Fruit fly (Drosophila melanogaster) whole organism, embryonic: ENCODE measurements around the gene Dph3.

Experiments
- CG10267 ChIP-seq: fragments of 200-800 bp; sonication (Bioruptor generic); optimal IDR thresholded peaks from 2 replicates; lab custom pipeline; 2018; ENCODE audit warnings: missing biosample characterization, mild to moderate bottlenecking, missing genetic modification characterization, moderate library complexity
- CG10431 ChIP-seq: fragments of 200-800 bp; sonication (Bioruptor generic); optimal IDR thresholded peaks from 3 replicates; lab custom pipeline; 2018; ENCODE audit warnings: missing biosample characterization, mild to moderate bottlenecking, missing genetic modification characterization
- CG1233 ChIP-seq: fragments of 200-800 bp; sonication (Bioruptor generic); optimal IDR thresholded peaks from 4 replicates; lab custom pipeline; 2018; ENCODE audit warnings: missing biosample characterization, mild to moderate bottlenecking, missing genetic modification characterization
- CG12391 ChIP-seq: fragments of 200-800 bp; sonication (Bioruptor generic); optimal IDR thresholded peaks from 3 replicates; lab custom pipeline; 2018; ENCODE audit warnings: missing biosample characterization, mild to moderate bottlenecking, missing genetic modification characterization, moderate library complexity
- CG13296 ChIP-seq: fragments of 200-800 bp; sonication (Bioruptor generic); optimal IDR thresholded peaks from 3 replicates; lab custom pipeline; 2018; ENCODE audit warnings: missing biosample characterization, mild to moderate bottlenecking, missing genetic modification characterization
- CG14441 ChIP-seq: fragments of 200-800 bp; sonication (Bioruptor generic); IDR thresholded peaks from 2 replicates; pipeline ENCODE4 v1.3.6; 2022; ENCODE audit warnings: missing biosample characterization, missing genetic modification characterization
- CG14667 ChIP-seq: fragments of 200-800 bp; sonication (Bioruptor generic); IDR thresholded peaks from 2 replicates; pipeline ENCODE4 v1.3.6; 2022; ENCODE audit warnings: missing biosample characterization, missing genetic modification characterization
- CG1602 ChIP-seq: fragments of 200-800 bp; sonication (Bioruptor generic); optimal IDR thresholded peaks from 3 replicates; lab custom pipeline; 2016; ENCODE audit warnings: missing biosample characterization, missing genetic modification characterization
- CG17385 ChIP-seq: fragments of 200-800 bp; sonication (Bioruptor generic); optimal IDR thresholded peaks from 3 replicates; lab custom pipeline; 2018; ENCODE audit warnings: missing biosample characterization, mild to moderate bottlenecking, missing genetic modification characterization
- CG17568 ChIP-seq: fragments of 200-800 bp; sonication (Bioruptor generic); optimal IDR thresholded peaks from 2 replicates; lab custom pipeline; 2018; ENCODE audit warnings: missing biosample characterization, mild to moderate bottlenecking, missing genetic modification characterization, moderate library complexity
- CG33557 ChIP-seq: fragments of 200-800 bp; sonication (Bioruptor generic); optimal IDR thresholded peaks from 2 replicates; lab custom pipeline; 2019; ENCODE audit warnings: missing biosample characterization, mild to moderate bottlenecking, missing genetic modification characterization, moderate library complexity
- CG34376 ChIP-seq: fragments of 200-800 bp; sonication (Bioruptor generic); optimal IDR thresholded peaks from 2 replicates; lab custom pipeline; 2018; ENCODE audit warnings: missing biosample characterization, mild to moderate bottlenecking, missing genetic modification characterization
- CG4424 ChIP-seq: fragments of 200-800 bp; sonication (Bioruptor generic); optimal IDR thresholded peaks from 3 replicates; lab custom pipeline; 2016; ENCODE audit warnings: missing biosample characterization, missing genetic modification characterization
- CG4854 ChIP-seq: fragments of 200-800 bp; sonication (Bioruptor generic); optimal IDR thresholded peaks from 2 replicates; lab custom pipeline; 2016; ENCODE audit warnings: missing biosample characterization, missing genetic modification characterization, inconsistent platforms
- CG6854 ChIP-seq: fragments of 200-800 bp; sonication (Bioruptor generic); optimal IDR thresholded peaks from 3 replicates; lab custom pipeline; 2017; ENCODE audit warnings: missing biosample characterization, mild to moderate bottlenecking, missing genetic modification characterization
- CG8388 ChIP-seq: fragments of 200-800 bp; sonication (Bioruptor generic); optimal IDR thresholded peaks from 2 replicates; lab custom pipeline; 2019; ENCODE audit warnings: missing biosample characterization, mild to moderate bottlenecking, missing genetic modification characterization, moderate library complexity
- CG8944 ChIP-seq: fragments of 200-800 bp; sonication (Bioruptor generic); optimal IDR thresholded peaks from 3 replicates; lab custom pipeline; 2016; ENCODE audit warnings: missing biosample characterization, missing genetic modification characterization
- CG9215 ChIP-seq: fragments of 200-800 bp; sonication (Bioruptor generic); IDR thresholded peaks from 2 replicates; pipeline ENCODE4 v1.3.6; 2022; ENCODE audit warnings: missing biosample characterization, missing genetic modification characterization
- Dfd ChIP-seq, 2 experiments: fragments of >200 bp; optimal IDR thresholded peaks; 2 replicates each; lab custom pipeline; 2017; ENCODE audit warnings: missing biosample characterization in 2 of 2, missing genetic modification characterization in 2 of 2
- Dip2 ChIP-seq: fragments of 200-800 bp; sonication (Bioruptor generic); IDR thresholded peaks from 2 replicates; pipeline ENCODE4 v1.3.6; 2022; ENCODE audit warnings: missing biosample characterization, missing genetic modification characterization
- Dip3 ChIP-seq: fragments of 200-800 bp; sonication (Bioruptor generic); optimal IDR thresholded peaks from 3 replicates; lab custom pipeline; 2016; ENCODE audit warnings: missing biosample characterization, missing genetic modification characterization
- Dll ChIP-seq: fragments of 200-800 bp; sonication (Bioruptor generic); IDR thresholded peaks from 4 replicates; pipeline ENCODE4 v1.3.6; 2022; ENCODE audit warnings: missing biosample characterization, missing genetic modification characterization; ENCODE audit not compliant: partially characterized antibody
- Gug ChIP-seq: fragments of 200-800 bp; sonication (Bioruptor generic); IDR thresholded peaks from 4 replicates; pipeline ENCODE4 v1.3.6; 2022; ENCODE audit warnings: missing biosample characterization, missing genetic modification characterization
- Lim3 ChIP-seq: fragments of 200-800 bp; sonication (Bioruptor generic); IDR thresholded peaks from 2 replicates; pipeline ENCODE4 v1.3.6; 2022; ENCODE audit warnings: missing biosample characterization, missing genetic modification characterization
- NK7.1 ChIP-seq: fragments of 200-800 bp; sonication (Bioruptor generic); optimal IDR thresholded peaks from 3 replicates; lab custom pipeline; 2016; ENCODE audit warnings: missing biosample characterization, missing genetic modification characterization
- Nf-YB ChIP-seq: fragments of 200-800 bp; sonication (Bioruptor generic); optimal IDR thresholded peaks from 3 replicates; lab custom pipeline; 2019; ENCODE audit warnings: missing biosample characterization, mild to moderate bottlenecking, missing genetic modification characterization, moderate library complexity
- Ravus ChIP-seq: fragments of 200-800 bp; sonication (Bioruptor generic); IDR thresholded peaks from 2 replicates; pipeline ENCODE4 v1.3.6; 2022; ENCODE audit warnings: missing biosample characterization, missing genetic modification characterization
- Sry-β ChIP-seq: fragments of 200-800 bp; sonication (Bioruptor generic); optimal IDR thresholded peaks from 2 replicates; lab custom pipeline; 2018; ENCODE audit warnings: missing biosample characterization, mild to moderate bottlenecking, missing genetic modification characterization, moderate library complexity
- Usf ChIP-seq: fragments of 200-800 bp; sonication (Bioruptor generic); optimal IDR thresholded peaks from 2 replicates; lab custom pipeline; 2017; ENCODE audit warnings: missing genotype, missing biosample characterization, missing genetic modification characterization
- aop ChIP-seq: fragments of 200-800 bp; sonication (Bioruptor generic); IDR thresholded peaks from 2 replicates; pipeline ENCODE4 v1.3.6; 2022; ENCODE audit warnings: missing biosample characterization, missing genetic modification characterization
- bsh ChIP-seq, 2 experiments: fragments of 200-800 bp; sonication (Bioruptor generic); optimal IDR thresholded peaks; 2 replicates each; lab custom pipeline; 2017 to 2018; ENCODE audit warnings: mild to moderate bottlenecking in 2 of 2, missing biosample characterization in 2 of 2, missing genetic modification characterization in 2 of 2, moderate library complexity in 1 of 2
- cas ChIP-seq: fragments of 200-800 bp; sonication (Bioruptor generic); IDR thresholded peaks from 2 replicates; pipeline ENCODE4 v1.3.6; 2022; ENCODE audit warnings: missing biosample characterization, missing genetic modification characterization
- chm ChIP-seq: fragments of 200-800 bp; sonication (Bioruptor generic); IDR thresholded peaks from 2 replicates; pipeline ENCODE4 v1.3.6; 2022; ENCODE audit warnings: missing biosample characterization, missing genetic modification characterization
- crc ChIP-seq: fragments of 200-800 bp; sonication (Bioruptor generic); optimal IDR thresholded peaks from 2 replicates; lab custom pipeline; 2016; ENCODE audit warnings: missing biosample characterization, missing genetic modification characterization
- dysf ChIP-seq: fragments of 200-800 bp; sonication (Bioruptor generic); IDR thresholded peaks from 3 replicates; pipeline ENCODE4 v1.3.6; 2022; ENCODE audit warnings: missing biosample characterization, missing genetic modification characterization
- gce ChIP-seq: fragments of 200-800 bp; sonication (Bioruptor generic); IDR thresholded peaks from 3 replicates; pipeline ENCODE4 v1.3.6; 2022; ENCODE audit warnings: missing biosample characterization, missing genetic modification characterization
- ham ChIP-seq: fragments of 200-800 bp; sonication (Bioruptor generic); IDR thresholded peaks from 2 replicates; pipeline ENCODE4 v1.3.6; 2022; ENCODE audit warnings: missing biosample characterization, missing genetic modification characterization
- inv ChIP-seq: fragments of 200-800 bp; sonication (Bioruptor generic); IDR thresholded peaks from 2 replicates; pipeline ENCODE4 v1.3.6; 2022; ENCODE audit warnings: missing biosample characterization, missing genetic modification characterization; ENCODE audit not compliant: partially characterized antibody
- lab ChIP-seq: fragments of 200-800 bp; sonication (Bioruptor generic); optimal IDR thresholded peaks from 3 replicates; lab custom pipeline; 2017; ENCODE audit warnings: missing biosample characterization, missing genetic modification characterization, mild to moderate bottlenecking, moderate library complexity, missing genetic modification reagents
- odd ChIP-seq: fragments of 200-800 bp; sonication (Bioruptor generic); optimal IDR thresholded peaks from 2 replicates; lab custom pipeline; 2017; ENCODE audit warnings: missing biosample characterization, mild to moderate bottlenecking, missing genetic modification characterization
- org-1 ChIP-seq: fragments of 200-800 bp; sonication (Bioruptor generic); optimal IDR thresholded peaks from 2 replicates; lab custom pipeline; 2017; ENCODE audit warnings: missing biosample characterization, missing genetic modification characterization
- pnt ChIP-seq: fragments of 200-800 bp; sonication (Bioruptor generic); optimal IDR thresholded peaks from 3 replicates; lab custom pipeline; 2016; ENCODE audit warnings: missing biosample characterization, missing genetic modification characterization
- repo ChIP-seq: fragments of 200-800 bp; sonication (Bioruptor generic); optimal IDR thresholded peaks from 2 replicates; lab custom pipeline; 2016; ENCODE audit warnings: missing biosample characterization, missing genetic modification characterization
- sug ChIP-seq: fragments of 200-800 bp; optimal IDR thresholded peaks from 2 replicates; lab custom pipeline; 2019; ENCODE audit warnings: missing biosample characterization, mild to moderate bottlenecking, missing genetic modification characterization, moderate library complexity
- tup ChIP-seq: fragments of 200-800 bp; sonication (Bioruptor generic); optimal IDR thresholded peaks from 2 replicates; lab custom pipeline; 2016; ENCODE audit warnings: missing biosample characterization, mild to moderate bottlenecking, missing genetic modification characterization, moderate library complexity
- tx ChIP-seq: fragments of 200-800 bp; sonication (Bioruptor generic); optimal IDR thresholded peaks from 2 replicates; lab custom pipeline; 2016; ENCODE audit warnings: missing biosample characterization, missing genetic modification characterization
- usp ChIP-seq: fragments of >200 bp; optimal IDR thresholded peaks from 2 replicates; lab custom pipeline; 2017; ENCODE audit warnings: missing biosample characterization, missing genetic modification characterization
- vvl ChIP-seq: fragments of 200-800 bp; sonication (Bioruptor generic); IDR thresholded peaks from 2 replicates; pipeline ENCODE4 v1.3.6; 2022; ENCODE audit warnings: missing biosample characterization, missing genetic modification characterization
- wdn ChIP-seq: fragments of 200-800 bp; sonication (Bioruptor generic); IDR thresholded peaks from 2 replicates; pipeline ENCODE4 v1.3.6; 2022; ENCODE audit warnings: missing biosample characterization, missing genetic modification characterization
- zfh2 ChIP-seq: fragments of 200-800 bp; sonication (Bioruptor generic); optimal IDR thresholded peaks from 2 replicates; lab custom pipeline; 2016; ENCODE audit warnings: missing biosample characterization, missing genetic modification characterization

The Dph3 gene

DNA sequence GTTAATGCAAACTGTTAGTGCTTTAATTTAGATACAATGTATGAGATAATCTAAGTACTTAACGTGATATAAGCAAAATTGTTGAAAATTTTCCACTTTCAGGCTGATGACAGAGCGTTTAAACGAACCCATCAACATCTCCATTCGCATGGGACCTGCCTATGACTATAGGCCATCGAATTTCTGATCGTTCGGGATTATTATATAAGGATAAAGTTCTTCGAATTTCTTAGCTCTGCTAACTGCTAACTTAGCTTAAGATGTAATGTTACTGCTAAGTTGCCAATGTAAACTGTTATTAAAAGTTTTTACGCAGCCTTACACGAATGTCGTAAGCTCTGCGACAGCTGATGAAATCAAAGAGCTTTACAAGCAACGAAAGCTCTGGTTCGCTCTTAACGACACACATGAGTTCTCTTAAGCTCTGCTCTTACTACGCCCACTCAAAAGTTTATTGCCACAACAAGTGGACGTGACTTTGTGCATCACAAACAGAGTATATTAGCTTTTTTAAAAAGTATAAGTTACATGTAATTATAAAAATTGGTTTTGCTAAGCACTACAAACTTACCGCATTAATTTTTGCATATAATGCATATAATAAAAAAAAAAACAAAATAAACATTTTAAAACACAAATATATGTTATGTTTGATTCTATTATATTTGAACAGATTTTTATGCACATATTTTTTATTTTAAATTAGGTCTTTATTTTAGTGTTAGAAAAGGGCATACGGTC is 34.9 kb upstream of the Dph3 start (continued):
- TF ChIP-seq zfh2 (GFP tag; lab: Kevin White, UChicago): peak; percentile 94
- TF ChIP-seq Dfd (GFP tag; optimal IDR thresholded peaks at IDR 0.05; lab: Kevin White, UChicago): peak in 1 of 2 experiments; percentile 95
- TF ChIP-seq bsh (GFP tag; optimal IDR thresholded peaks at IDR 0.05; lab: Kevin White, UChicago): peak in 1 of 2 experiments; percentile 98
- TF ChIP-seq Gug: peak; percentile 97
- peak; percentile 99 for TF ChIP-seq CG12391 (tag; lab: Kevin White, UChicago)
- no peak for TF ChIP-seq usp (GFP tag; lab: Kevin White, UChicago)
- TF ChIP-seq aop (GFP tag; lab: Robert Waterston, UW): no peak
- TF ChIP-seq CG1233 (GFP tag; lab: Kevin White, UChicago): peak; percentile 99
- TF ChIP-seq CG14667 (GFP tag; lab: Robert Waterston, UW): peak; percentile 96
- TF ChIP-seq odd (GFP tag; lab: Kevin White, UChicago): peak; percentile 98
- peak; percentile 96 for TF ChIP-seq gce (GFP tag; lab: Robert Waterston, UW)
- peak; percentile 98 for TF ChIP-seq Usf (GFP tag; lab: Kevin White, UChicago)
- TF ChIP-seq Lim3 (GFP tag; lab: Robert Waterston, UW): peak; percentile 96
- peak; percentile 98 for TF ChIP-seq org-1 (GFP tag; lab: Kevin White, UChicago)
- peak; percentile 97 for TF ChIP-seq CG1602 (GFP tag; lab: Kevin White, UChicago)
- TF ChIP-seq CG34376 (GFP tag; lab: Kevin White, UChicago): peak; percentile 97
- peak; percentile 65 for TF ChIP-seq repo (GFP tag; lab: Kevin White, UChicago)
- TF ChIP-seq Nf-YB (GFP tag; lab: Kevin White, UChicago): peak; percentile 89
- peak; percentile 99 for TF ChIP-seq CG9215 (GFP tag; lab: Robert Waterston, UW)
- TF ChIP-seq inv (GFP tag; lab: Robert Waterston, UW): no peak
- TF ChIP-seq Sry-β: peak; percentile 64
- TF ChIP-seq Ravus (GFP tag; lab: Robert Waterston, UW): peak; percentile 94
- TF ChIP-seq tup (GFP tag; lab: Kevin White, UChicago): peak; percentile 69
- TF ChIP-seq CG33557: peak; percentile 90
- TF ChIP-seq Dll: no peak
- TF ChIP-seq lab: peak; percentile 99
- peak; percentile 99 for TF ChIP-seq dysf (GFP tag; lab: Robert Waterston, UW)
- no peak for TF ChIP-seq NK7.1 (GFP tag; lab: Kevin White, UChicago)
- peak; percentile 81 for TF ChIP-seq tx (GFP tag; lab: Kevin White, UChicago)
- peak; percentile 81 for TF ChIP-seq pnt (GFP tag; lab: Kevin White, UChicago)
- peak; percentile 96 for TF ChIP-seq CG10267 (tag; lab: Kevin White, UChicago)
- TF ChIP-seq CG8944 (GFP tag; lab: Kevin White, UChicago): peak; percentile 78
- TF ChIP-seq crc (GFP tag; lab: Kevin White, UChicago): peak; percentile 65
- TF ChIP-seq CG6854 (GFP tag; lab: Kevin White, UChicago): peak; percentile 98
- TF ChIP-seq cas (GFP tag; lab: Robert Waterston, UW): peak; percentile 94
- peak; percentile 98 for TF ChIP-seq CG4424 (GFP tag; lab: Kevin White, UChicago)
- TF ChIP-seq CG17568: peak; percentile 91
- TF ChIP-seq CG8388: peak; percentile 98
- TF ChIP-seq chm: peak; percentile 86
- peak; percentile 88 for TF ChIP-seq Dip3 (GFP tag; lab: Kevin White, UChicago)
- TF ChIP-seq CG10431 (GFP tag; lab: Kevin White, UChicago): peak; percentile 97
- TF ChIP-seq CG4854 (GFP tag; lab: Kevin White, UChicago): peak; percentile 85
- TF ChIP-seq CG14441 (GFP tag; lab: Robert Waterston, UW): peak; percentile 98
- TF ChIP-seq wdn (GFP tag; lab: Robert Waterston, UW): peak; percentile 97
- TF ChIP-seq sug (tag; lab: Kevin White, UChicago): peak; percentile 93
- peak; percentile 91 for TF ChIP-seq ham
- TF ChIP-seq Dip2: peak; percentile 80
- peak; percentile 96 for TF ChIP-seq CG17385 (GFP tag; lab: Kevin White, UChicago)
- TF ChIP-seq CG13296 (GFP tag; lab: Kevin White, UChicago): peak; percentile 99
- TF ChIP-seq vvl (GFP tag; lab: Robert Waterston, UW): peak; percentile 98
